Worm (Caenorhabditis elegans): Measurements from ENCODE around the gene sru-20.
"Not testable (repeated sequence)": the region's sequence is repeated elsewhere in the genome, so short reads cannot be mapped to it uniquely, and the experiment has no call there.

- not testable (repeated sequence) for TF ChIP-seq unc-62 (GFP tag; optimal IDR thresholded peaks at IDR 0.05); nhr-237 (tag; optimal IDR thresholded peaks at IDR 0.05); ztf-11 (tag; optimal IDR thresholded peaks at IDR 0.05); fkh-10 (GFP tag; optimal IDR thresholded peaks at IDR 0.05); nhr-20 (tag; optimal IDR thresholded peaks at IDR 0.05); ztf-4 (tag; optimal IDR thresholded peaks at IDR 0.05); nhr-90 (tag; optimal IDR thresholded peaks at IDR 0.05; ENCODE audit: poor library complexity); pag-3 (tag; optimal IDR thresholded peaks at IDR 0.05; ENCODE audit: borderline replicate concordance, insufficient read depth); ama-1 (optimal IDR thresholded peaks at IDR 0.05); egl-27 (tag; optimal IDR thresholded peaks at IDR 0.05)
These were observed 18.4 kb upstream of the sru-20 start, which contains the start of gene T04A11.1 for ce11 chrIV:12476942-12477341.

All from whole organism, L1 larva.